Worm (Caenorhabditis elegans) whole organism, L1 larva: ENCODE measurements around the gene slc-17.3.

ENCODE experiments used
- C16A3.4 ChIP-seq: fragments of 150-350 bp; optimal IDR thresholded peaks from 2 replicates; lab custom pipeline; 2014; ENCODE audit warnings: missing biosample characterization, missing genetic modification characterization
- C34B4.2 ChIP-seq: sonication (generic microtip); optimal IDR thresholded peaks from 2 replicates; lab custom pipeline; 2017; ENCODE audit warnings: mild to moderate bottlenecking, missing genetic modification characterization, missing compliant biosample characterization
- F16B12.6 ChIP-seq: fragments of 150-350 bp; optimal IDR thresholded peaks from 2 replicates; lab custom pipeline; 2014; ENCODE audit warnings: missing biosample characterization, missing genetic modification characterization
- aha-1 ChIP-seq: fragments of 150-350 bp; optimal IDR thresholded peaks from 2 replicates; lab custom pipeline; 2014; ENCODE audit warnings: missing biosample characterization, missing genetic modification characterization
- alr-1 ChIP-seq: fragments of 200-800 bp; sonication (Bioruptor generic); optimal IDR thresholded peaks from 2 replicates; lab custom pipeline; 2018; ENCODE audit warnings: borderline replicate concordance, mild to moderate bottlenecking, missing genetic modification characterization, missing compliant biosample characterization
- ama-1 ChIP-seq: fragments of 150-350 bp; optimal IDR thresholded peaks from 2 replicates; lab custom pipeline; 2014
- ceh-8 ChIP-seq: fragments of 200-800 bp; sonication (Bioruptor generic); optimal IDR thresholded peaks from 2 replicates; lab custom pipeline; 2018; ENCODE audit warnings: mild to moderate bottlenecking, missing genetic modification characterization, moderate library complexity, missing compliant biosample characterization
- ceh-90 ChIP-seq: sonication (generic microtip); optimal IDR thresholded peaks from 2 replicates; lab custom pipeline; 2016; ENCODE audit warnings: missing genetic modification characterization, missing compliant biosample characterization
- ces-1 ChIP-seq: fragments of 150-350 bp; optimal IDR thresholded peaks from 2 replicates; lab custom pipeline; 2014; ENCODE audit warnings: missing biosample characterization, missing genetic modification reagents, missing genetic modification characterization
- egl-13 ChIP-seq: sonication (generic microtip); optimal IDR thresholded peaks from 2 replicates; lab custom pipeline; 2016; ENCODE audit warnings: missing genotype, missing genetic modification reagents, missing genetic modification characterization, missing compliant biosample characterization
- egl-27 ChIP-seq, 2 experiments: fragments of 150-350 bp in 1 of 2; sonication (generic microtip); optimal IDR thresholded peaks; 3 replicates each; lab custom pipeline; 2017 to 2018; ENCODE audit warnings: missing biosample characterization in 2 of 2, missing genetic modification characterization in 2 of 2, missing genetic modification reagents in 2 of 2
- elt-2 ChIP-seq: sonication (generic microtip); optimal IDR thresholded peaks from 2 replicates; lab custom pipeline; 2016; ENCODE audit warnings: missing genetic modification characterization, mild to moderate bottlenecking, inconsistent platforms, missing compliant biosample characterization, missing genetic modification reagents
- ets-5 ChIP-seq: fragments of 200-800 bp; sonication (Bioruptor generic); IDR thresholded peaks from 2 replicates; pipeline ENCODE4 v1.3.6; 2022; ENCODE audit warnings: missing genetic modification characterization, missing compliant biosample characterization
- fkh-4 ChIP-seq: sonication (generic microtip); optimal IDR thresholded peaks from 2 replicates; lab custom pipeline; 2016; ENCODE audit warnings: missing compliant biosample characterization, missing genetic modification characterization, borderline replicate concordance
- grh-1 ChIP-seq: fragments of 200-800 bp; sonication (Bioruptor generic); IDR thresholded peaks from 2 replicates; pipeline ENCODE4 v1.3.6; 2022; ENCODE audit warnings: missing genetic modification reagents, missing genetic modification characterization, missing compliant biosample characterization
- hlh-17 ChIP-seq: fragments of 200-800 bp; sonication (Bioruptor generic); optimal IDR thresholded peaks from 2 replicates; lab custom pipeline; 2018; ENCODE audit warnings: missing genetic modification characterization, mild to moderate bottlenecking, missing compliant biosample characterization, moderate library complexity, borderline replicate concordance
- hlh-4 ChIP-seq: sonication (generic microtip); optimal IDR thresholded peaks from 2 replicates; lab custom pipeline; 2016; ENCODE audit warnings: mild to moderate bottlenecking, missing genetic modification characterization, missing compliant biosample characterization
- hpl-2 ChIP-seq: fragments of 150-350 bp; optimal IDR thresholded peaks from 2 replicates; lab custom pipeline; 2014; ENCODE audit warnings: missing biosample characterization, missing genetic modification reagents, missing genetic modification characterization
- irx-1 ChIP-seq: sonication (generic microtip); optimal IDR thresholded peaks from 2 replicates; lab custom pipeline; 2016; ENCODE audit warnings: missing genetic modification characterization, missing compliant biosample characterization
- isw-1 ChIP-seq: fragments of 200-800 bp; sonication (Bioruptor generic); IDR thresholded peaks from 2 replicates; pipeline ENCODE4 v1.3.6; 2022; ENCODE audit warnings: missing genetic modification characterization, missing compliant biosample characterization
- lin-13 ChIP-seq: fragments of 150-350 bp; optimal IDR thresholded peaks from 2 replicates; lab custom pipeline; 2014; ENCODE audit warnings: missing biosample characterization, missing genetic modification reagents, missing genetic modification characterization
- lin-15B ChIP-seq: fragments of 150-350 bp; sonication (generic microtip); optimal IDR thresholded peaks from 3 replicates; lab custom pipeline; 2014; ENCODE audit warnings: missing biosample characterization, missing genetic modification characterization
- lin-35 ChIP-seq, 2 experiments: fragments of 150-350 bp; optimal IDR thresholded peaks; 2 replicates each; lab custom pipeline; 2014; ENCODE audit warnings: missing biosample characterization in 2 of 2, missing genetic modification characterization in 2 of 2, missing genetic modification reagents in 2 of 2
- lin-39 ChIP-seq: fragments of 150-350 bp; optimal IDR thresholded peaks from 2 replicates; lab custom pipeline; 2014; ENCODE audit warnings: missing biosample characterization, missing genetic modification reagents, missing genetic modification characterization
- mef-2 ChIP-seq: fragments of 150-350 bp; optimal IDR thresholded peaks from 2 replicates; lab custom pipeline; 2014; ENCODE audit warnings: missing biosample characterization, missing genetic modification characterization
- mep-1 ChIP-seq: fragments of 150-350 bp; optimal IDR thresholded peaks from 2 replicates; lab custom pipeline; 2014; ENCODE audit warnings: missing biosample characterization, missing genetic modification characterization
- nhr-12 ChIP-seq: sonication (generic microtip); optimal IDR thresholded peaks from 2 replicates; lab custom pipeline; 2017; ENCODE audit warnings: missing biosample characterization, missing genetic modification characterization
- nhr-19 ChIP-seq: fragments of 200-800 bp; sonication (Bioruptor generic); conservative IDR thresholded peaks from 2 replicates; pipeline ENCODE4 v1.3.6; 2022; ENCODE audit warnings: missing genetic modification characterization, missing compliant biosample characterization
- nhr-20 ChIP-seq: sonication (generic microtip); optimal IDR thresholded peaks from 2 replicates; lab custom pipeline; 2016; ENCODE audit warnings: mild to moderate bottlenecking, missing genetic modification characterization, missing compliant biosample characterization
- nhr-237 ChIP-seq: fragments of 150-350 bp; optimal IDR thresholded peaks from 2 replicates; lab custom pipeline; 2014; ENCODE audit warnings: missing biosample characterization, missing genetic modification characterization
- nhr-28 ChIP-seq: fragments of 150-350 bp; optimal IDR thresholded peaks from 2 replicates; lab custom pipeline; 2014; ENCODE audit warnings: missing biosample characterization, missing genetic modification characterization
- nhr-47 ChIP-seq: sonication (generic microtip); optimal IDR thresholded peaks from 2 replicates; lab custom pipeline; 2016; ENCODE audit warnings: mild to moderate bottlenecking, missing genetic modification characterization, moderate library complexity, missing compliant biosample characterization
- nhr-71 ChIP-seq: sonication (generic microtip); optimal IDR thresholded peaks from 2 replicates; lab custom pipeline; 2016; ENCODE audit warnings: mild to moderate bottlenecking, missing genetic modification characterization, moderate library complexity, missing compliant biosample characterization
- nhr-90 ChIP-seq: sonication (generic microtip); optimal IDR thresholded peaks from 2 replicates; lab custom pipeline; 2016; ENCODE audit warnings: mild to moderate bottlenecking, missing genetic modification characterization, missing compliant biosample characterization; ENCODE audit not compliant: poor library complexity
- pax-3 ChIP-seq: fragments of 200-800 bp; sonication (Bioruptor generic); optimal IDR thresholded peaks from 2 replicates; lab custom pipeline; 2018; ENCODE audit warnings: mild to moderate bottlenecking, missing genetic modification characterization, moderate library complexity, missing compliant biosample characterization
- sox-4 ChIP-seq: sonication (generic microtip); optimal IDR thresholded peaks from 2 replicates; lab custom pipeline; 2016; ENCODE audit warnings: missing genetic modification characterization, missing compliant biosample characterization
- sptf-1 ChIP-seq: fragments of 150-350 bp; optimal IDR thresholded peaks from 2 replicates; lab custom pipeline; 2014; ENCODE audit warnings: missing biosample characterization, missing genetic modification characterization
- sup-37 ChIP-seq: fragments of 200-800 bp; sonication (Bioruptor generic); optimal IDR thresholded peaks from 2 replicates; lab custom pipeline; 2018; ENCODE audit warnings: mild to moderate bottlenecking, missing genetic modification characterization, missing compliant biosample characterization
- swsn-7 ChIP-seq: sonication (generic microtip); optimal IDR thresholded peaks from 2 replicates; lab custom pipeline; 2016; ENCODE audit warnings: missing genetic modification characterization, missing compliant biosample characterization
- tlp-1 ChIP-seq: fragments of 150-350 bp; optimal IDR thresholded peaks from 2 replicates; lab custom pipeline; 2014; ENCODE audit warnings: missing biosample characterization, missing genetic modification characterization
- unc-130 ChIP-seq: fragments of 150-350 bp; optimal IDR thresholded peaks from 2 replicates; lab custom pipeline; 2017; ENCODE audit warnings: missing biosample characterization, missing genetic modification characterization, inconsistent platforms
- unc-62 ChIP-seq: fragments of 150-350 bp; optimal IDR thresholded peaks from 2 replicates; lab custom pipeline; 2014; ENCODE audit warnings: missing biosample characterization, missing genetic modification reagents, missing genetic modification characterization
- unc-98 ChIP-seq: fragments of 200-800 bp; sonication (Bioruptor generic); IDR thresholded peaks from 2 replicates; pipeline ENCODE4 v1.3.6; 2022; ENCODE audit warnings: missing genetic modification characterization, missing compliant biosample characterization
- zag-1 ChIP-seq: fragments of 150-350 bp; optimal IDR thresholded peaks from 2 replicates; lab custom pipeline; 2014; ENCODE audit warnings: missing biosample characterization, missing genetic modification characterization

slc-17.3 gene

ce11 chrIII:7891573-7892306, 26.7 kb upstream of the slc-17.3 start, which contains the start of the genes ZK688.5 and fahd-1 (continued):
- TF ChIP-seq swsn-7 (tag; lab: Kevin White, UChicago) (peak; percentile 76), ces-1 (GFP tag; lab: Kevin White, UChicago) (no peak), sup-37 (no peak), lin-39 (tag; lab: Kevin White, UChicago) (no peak), ama-1 (no peak), elt-2 (peak; percentile 21), irx-1 (tag; lab: Kevin White, UChicago) (no peak), unc-98 (GFP tag; lab: Robert Waterston, UW) (no peak), mef-2 (tag; lab: Kevin White, UChicago) (no peak), nhr-12 (no peak), nhr-28 (no peak), sox-4 (tag; lab: Kevin White, UChicago) (no peak), fkh-4 (tag; lab: Kevin White, UChicago) (no peak), nhr-90 (tag; lab: Kevin White, UChicago) (peak; percentile 49), lin-35 (GFP tag; optimal IDR thresholded peaks at IDR 0.05; lab: Kevin White, UChicago) (peak; percentile 70 to 71), alr-1 (no peak), C34B4.2 (tag; lab: Kevin White, UChicago) (no peak), egl-27 (tag; optimal IDR thresholded peaks at IDR 0.05; lab: Kevin White, UChicago) (no peak), pax-3 (tag; lab: Kevin White, UChicago) (no peak), hlh-4 (tag; lab: Kevin White, UChicago) (no peak), lin-15B (tag; lab: Kevin White, UChicago) (no peak), egl-13 (tag; lab: Kevin White, UChicago) (no peak), ceh-90 (tag; lab: Kevin White, UChicago) (no peak), nhr-19 (GFP tag; lab: Robert Waterston, UW) (peak; percentile 57), hlh-17 (GFP tag; lab: Kevin White, UChicago) (no peak), C16A3.4 (tag; lab: Kevin White, UChicago) (peak; percentile 60), grh-1 (GFP tag; lab: Robert Waterston, UW) (no peak), nhr-20 (tag; lab: Kevin White, UChicago) (peak; percentile 72), ceh-8 (GFP tag; lab: Kevin White, UChicago) (peak; percentile 4), aha-1 (no peak), sptf-1 (tag; lab: Kevin White, UChicago) (no peak), nhr-47 (tag; lab: Kevin White, UChicago) (peak; percentile 70), isw-1 (peak; percentile 35; the same call in 1 of the 2 replicates), ets-5 (GFP tag; lab: Robert Waterston, UW) (no peak), mep-1 (peak; percentile 70), zag-1 (tag; lab: Kevin White, UChicago) (no peak), F16B12.6 (tag; lab: Kevin White, UChicago) (peak; percentile 41), hpl-2 (GFP tag; lab: Kevin White, UChicago) (no peak), nhr-71 (tag; lab: Kevin White, UChicago) (peak; percentile 83), tlp-1 (tag; lab: Kevin White, UChicago) (no peak), nhr-237 (tag; lab: Kevin White, UChicago) (peak; percentile 10), unc-130 (no peak), unc-62 (GFP tag; lab: Kevin White, UChicago) (no peak), lin-13 (no peak)
